Fruit fly (Drosophila melanogaster): ENCODE measurements around the gene nAChRalpha7.

DNA sequence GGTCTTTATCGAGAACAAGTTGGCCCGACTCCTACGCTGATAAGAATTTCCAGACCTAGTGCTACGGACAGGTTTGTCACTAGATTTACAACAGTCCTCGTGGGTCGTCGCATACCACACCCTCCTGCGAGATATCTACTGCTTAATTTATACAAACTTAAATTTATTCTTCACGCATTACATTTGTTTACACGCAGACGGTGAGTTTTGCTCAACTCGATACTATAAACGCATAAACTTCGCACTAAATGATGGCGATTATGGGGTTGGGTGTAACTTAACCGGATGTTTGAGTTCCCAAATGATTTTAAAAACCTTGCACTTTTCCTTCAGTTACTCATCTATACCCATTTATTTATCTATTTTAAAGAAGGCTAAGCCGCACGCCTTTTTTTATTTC is 67.6 kb downstream of the nAChRalpha7 start:
- TF ChIP-seq usp (GFP tag; optimal IDR thresholded peaks at IDR 0.05) (no peak), pan (optimal IDR thresholded peaks at IDR 0.05) (no peak), EcR (GFP tag; optimal IDR thresholded peaks at IDR 0.05) (no peak), CG8478 (optimal IDR thresholded peaks at IDR 0.05) (no peak), Dll (optimal IDR thresholded peaks at IDR 0.05) (no peak)

Data from whole organism.